Fruit fly (Drosophila melanogaster) whole organism, embryonic: ENCODE results near the gene dunk.

ENCODE experiments used
- CG10274 ChIP-seq: fragments of 200-800 bp; sonication (Bioruptor generic); optimal IDR thresholded peaks from 3 replicates; lab custom pipeline; 2017; ENCODE audit warnings: missing biosample characterization, mild to moderate bottlenecking, missing genetic modification characterization
- CG33557 ChIP-seq: fragments of 200-800 bp; sonication (Bioruptor generic); optimal IDR thresholded peaks from 2 replicates; lab custom pipeline; 2019; ENCODE audit warnings: missing biosample characterization, mild to moderate bottlenecking, missing genetic modification characterization, moderate library complexity
- CG4854 ChIP-seq: fragments of 200-800 bp; sonication (Bioruptor generic); optimal IDR thresholded peaks from 2 replicates; lab custom pipeline; 2016; ENCODE audit warnings: missing biosample characterization, missing genetic modification characterization, inconsistent platforms
- Hr78 ChIP-seq, 2 experiments: fragments of 200-800 bp in 1 of 2; fragments of >200 bp in 1 of 2; sonication (Bioruptor generic) in 1 of 2; optimal IDR thresholded peaks; 2 replicates each; lab custom pipeline; 2017 to 2019; ENCODE audit warnings: missing biosample characterization in 2 of 2, missing genetic modification characterization in 2 of 2, mild to moderate bottlenecking in 1 of 2, moderate library complexity in 1 of 2
- ato ChIP-seq: fragments of 200-800 bp; sonication (Bioruptor generic); IDR thresholded peaks from 2 replicates; pipeline ENCODE4 v1.3.6; 2022; ENCODE audit warnings: missing biosample characterization, missing genetic modification characterization; ENCODE audit not compliant: partially characterized antibody
- kay ChIP-seq: fragments of 200-800 bp; sonication (Bioruptor generic); optimal IDR thresholded peaks from 2 replicates; lab custom pipeline; 2016; ENCODE audit warnings: missing biosample characterization, missing genetic modification characterization

- no peak for TF ChIP-seq kay (GFP tag; lab: Kevin White, UChicago)
- TF ChIP-seq Hr78 (GFP tag; optimal IDR thresholded peaks at IDR 0.05; lab: Kevin White, UChicago): no peak
- TF ChIP-seq ato (GFP tag; lab: Robert Waterston, UW): no peak
- no peak for TF ChIP-seq CG10274 (GFP tag; lab: Kevin White, UChicago)
- TF ChIP-seq CG33557 (GFP tag; lab: Kevin White, UChicago): no peak
- no peak for TF ChIP-seq CG4854
These were observed 8.7 kb upstream of the dunk start for dm6 chr2L:22142696-22143176.
